Fruit fly (Drosophila melanogaster): Measurements from ENCODE around the gene Rab27.

The Rab27 gene

DNA sequence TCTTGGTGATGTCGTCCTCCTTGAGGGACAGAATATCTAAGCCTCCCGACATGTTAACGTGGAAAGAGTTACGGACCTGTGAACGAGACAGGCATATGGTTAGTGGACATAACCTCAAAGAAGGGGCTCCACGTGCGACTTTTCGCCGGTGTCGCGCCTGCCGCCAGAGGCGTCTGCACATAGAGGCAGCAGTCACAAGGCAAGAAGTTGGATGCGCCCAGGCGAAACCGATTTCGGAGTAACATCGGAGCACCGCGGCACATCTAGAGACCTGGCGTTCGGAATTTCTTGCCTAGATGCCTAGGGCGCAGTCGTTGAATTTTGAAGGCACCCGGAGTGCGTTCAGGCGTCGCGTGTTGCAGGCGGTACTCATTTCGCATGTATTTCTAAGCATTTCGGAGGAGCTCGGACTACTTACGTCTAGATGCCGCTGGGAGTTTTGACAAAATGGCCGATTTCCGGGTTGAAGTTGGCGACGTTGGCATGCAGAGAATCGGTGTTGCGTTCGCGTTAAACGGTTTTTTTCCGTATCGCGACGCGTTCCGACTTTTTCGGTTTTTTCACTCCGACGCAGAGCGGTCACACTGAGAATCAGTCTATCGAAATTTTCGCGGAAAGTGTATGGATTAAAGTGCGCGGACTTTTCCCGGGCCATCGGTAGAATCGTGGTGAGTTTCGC, 6.2 kb upstream of the Rab27 start, which contains the start of the genes sta and inc (continued):
- peak; percentile 76 for TF ChIP-seq sens (GFP tag)
- TF ChIP-seq Fer1 (GFP tag; optimal IDR thresholded peaks at IDR 0.05): peak; percentile 90
- TF ChIP-seq sc (optimal IDR thresholded peaks at IDR 0.05): no peak
- TF ChIP-seq sc (GFP tag; optimal IDR thresholded peaks at IDR 0.05): peak; percentile 31
- peak in 1 of 2 experiments; percentile 28 for TF ChIP-seq crp (GFP tag; optimal IDR thresholded peaks at IDR 0.05)
- peak; percentile 40 for TF ChIP-seq mam (GFP tag; optimal IDR thresholded peaks at IDR 0.05)
- no peak for TF ChIP-seq CG14441 (GFP tag; IDR thresholded peaks at IDR 0.05)
- peak; percentile 75 for TF ChIP-seq CG14710 (tag; optimal IDR thresholded peaks at IDR 0.05)
- peak; percentile 67 for TF ChIP-seq gcm (GFP tag; optimal IDR thresholded peaks at IDR 0.05)
- peak; percentile 90 for TF ChIP-seq dm (GFP tag; optimal IDR thresholded peaks at IDR 0.05)
- 0 out of 3 replicates have a peak, but pooled peaks have one; percentile 8 for TF ChIP-seq sr (GFP tag; IDR thresholded peaks at IDR 0.05)
- no peak for TF ChIP-seq da (GFP tag; optimal IDR thresholded peaks at IDR 0.05)
- no peak for TF ChIP-seq CG12236 (GFP tag; optimal IDR thresholded peaks at IDR 0.05)
- peak; percentile 59 for TF ChIP-seq chn (GFP tag; optimal IDR thresholded peaks at IDR 0.05)
- TF ChIP-seq CG1233 (GFP tag; optimal IDR thresholded peaks at IDR 0.05): peak; percentile 64
- TF ChIP-seq jing (GFP tag; optimal IDR thresholded peaks at IDR 0.05): no peak
- TF ChIP-seq bsh (GFP tag; optimal IDR thresholded peaks at IDR 0.05): peak in 1 of 2 experiments; percentile 49
- TF ChIP-seq CG18011 (GFP tag; optimal IDR thresholded peaks at IDR 0.05): peak; percentile 38
- TF ChIP-seq Stat92E (GFP tag; optimal IDR thresholded peaks at IDR 0.05): peak in 1 of 3 experiments; percentile 82
- no peak for TF ChIP-seq ara (GFP tag; IDR thresholded peaks at IDR 0.05)
- no peak for TF ChIP-seq dati (GFP tag; IDR thresholded peaks at IDR 0.05)
- TF ChIP-seq repo (GFP tag; optimal IDR thresholded peaks at IDR 0.05): peak; percentile 54
- peak; percentile 58 for TF ChIP-seq CG12391 (tag; optimal IDR thresholded peaks at IDR 0.05)
- TF ChIP-seq org-1 (GFP tag; optimal IDR thresholded peaks at IDR 0.05): peak; percentile 59
- TF ChIP-seq jumu (GFP tag; optimal IDR thresholded peaks at IDR 0.05): peak; percentile 7
- TF ChIP-seq vvl (GFP tag; IDR thresholded peaks at IDR 0.05): peak; percentile 66
- peak; percentile 5 for TF ChIP-seq CG18476 (GFP tag; optimal IDR thresholded peaks at IDR 0.05)
- TF ChIP-seq CG6175 (GFP tag; IDR thresholded peaks at IDR 0.05): 0 out of 3 replicates have a peak, but pooled peaks have one; percentile 20
- TF ChIP-seq CG16815 (GFP tag; optimal IDR thresholded peaks at IDR 0.05): no peak
- peak; percentile 68 for TF ChIP-seq amos (GFP tag; IDR thresholded peaks at IDR 0.05; ENCODE audit: partially characterized antibody)
- TF ChIP-seq Hmx (GFP tag; optimal IDR thresholded peaks at IDR 0.05): no peak
- peak; percentile 17 for TF ChIP-seq NC2α (GFP tag; optimal IDR thresholded peaks at IDR 0.05)
- no peak for TF ChIP-seq gem (tag; optimal IDR thresholded peaks at IDR 0.05)
- TF ChIP-seq phol (tag; optimal IDR thresholded peaks at IDR 0.05): peak; percentile 97
- peak; percentile 73 for TF ChIP-seq CG13624 (GFP tag; optimal IDR thresholded peaks at IDR 0.05)
- TF ChIP-seq Gug (GFP tag; IDR thresholded peaks at IDR 0.05): peak; percentile 22; the same call in 1 of the 4 replicates
- TF ChIP-seq CG12659 (GFP tag; optimal IDR thresholded peaks at IDR 0.05): peak; percentile 94
- TF ChIP-seq Spps (tag; optimal IDR thresholded peaks at IDR 0.05): no peak
- TF ChIP-seq nmo (GFP tag; optimal IDR thresholded peaks at IDR 0.05): peak; percentile 67
- no peak for TF ChIP-seq CG9437 (GFP tag; optimal IDR thresholded peaks at IDR 0.05)
- TF ChIP-seq CG6854 (GFP tag; optimal IDR thresholded peaks at IDR 0.05): peak; percentile 75
- TF ChIP-seq emc (GFP tag; optimal IDR thresholded peaks at IDR 0.05): no peak
- TF ChIP-seq gsb-n (tag; optimal IDR thresholded peaks at IDR 0.05): peak; percentile 69
- TF ChIP-seq Atf3 (GFP tag; optimal IDR thresholded peaks at IDR 0.05): no peak
- peak; percentile 18 for TF ChIP-seq CG7786 (GFP tag; optimal IDR thresholded peaks at IDR 0.05)
- peak; percentile 67 for TF ChIP-seq Vsx1 (GFP tag; optimal IDR thresholded peaks at IDR 0.05)
- TF ChIP-seq gt (GFP tag; IDR thresholded peaks at IDR 0.05): no peak
- TF ChIP-seq chinmo (GFP tag; IDR thresholded peaks at IDR 0.05; ENCODE audit: partially characterized antibody): peak; percentile 69; the same call in 2 of the 4 replicates
- peak; percentile 80 for TF ChIP-seq Hand (GFP tag; optimal IDR thresholded peaks at IDR 0.05)
- peak; percentile 18 for TF ChIP-seq CTCF (GFP tag; optimal IDR thresholded peaks at IDR 0.05)

All from whole organism, embryonic.